Fruit fly (Drosophila melanogaster) whole organism, wandering third instar larva: ENCODE results near the gene Esp.
A peak's percentile ranks its signal among the peaks of the same experiment; 100 is the strongest.

Experiments
- Abd-B ChIP-seq: fragments of >200 bp; optimal IDR thresholded peaks from 2 replicates; lab custom pipeline; 2017; ENCODE audit warnings: missing biosample characterization, missing genetic modification characterization
- CG32264 ChIP-seq: fragments of 200-800 bp; sonication (Bioruptor generic); optimal IDR thresholded peaks from 2 replicates; lab custom pipeline; 2016; ENCODE audit warnings: missing biosample characterization, missing genetic modification characterization
- CG9705 ChIP-seq: fragments of 200-800 bp; sonication (Bioruptor generic); optimal IDR thresholded peaks from 2 replicates; lab custom pipeline; 2018; ENCODE audit warnings: missing biosample characterization, mild to moderate bottlenecking, missing genetic modification characterization
- CrebA ChIP-seq: fragments of 200-800 bp; sonication (Bioruptor generic); optimal IDR thresholded peaks from 2 replicates; lab custom pipeline; 2016; ENCODE audit warnings: missing biosample characterization, mild to moderate bottlenecking, missing genetic modification characterization, borderline replicate concordance
- Dfd ChIP-seq: fragments of >200 bp; optimal IDR thresholded peaks from 2 replicates; lab custom pipeline; 2017; ENCODE audit warnings: missing biosample characterization, missing genetic modification characterization
- Dif ChIP-seq: fragments of 200-275, 200-300 bp; sonication (Bioruptor generic); optimal IDR thresholded peaks from 2 replicates; lab custom pipeline; 2018; ENCODE audit warnings: missing biosample characterization, missing genetic modification characterization; ENCODE audit not compliant: partially characterized antibody
- HLH106 ChIP-seq: fragments of 200-800 bp; optimal IDR thresholded peaks from 3 replicates; lab custom pipeline; 2019; ENCODE audit warnings: missing biosample characterization, mild to moderate bottlenecking, missing genetic modification characterization, moderate library complexity
- Hnf4 ChIP-seq: fragments of 200-800 bp; sonication (Bioruptor generic); optimal IDR thresholded peaks from 2 replicates; lab custom pipeline; 2016; ENCODE audit warnings: missing biosample characterization, mild to moderate bottlenecking, missing genetic modification characterization
- Hr83 ChIP-seq: fragments of 200-300 bp; sonication (Bioruptor generic); optimal IDR thresholded peaks from 2 replicates; lab custom pipeline; 2016; ENCODE audit warnings: missing biosample characterization, mild to moderate bottlenecking, missing genetic modification characterization, moderate library complexity; ENCODE audit not compliant: poor library complexity, severe bottlenecking
- Jra ChIP-seq: sonication (Bioruptor generic); optimal IDR thresholded peaks from 2 replicates; lab custom pipeline; 2016; ENCODE audit warnings: missing biosample characterization, missing genetic modification characterization
- Mio ChIP-seq: sonication (Bioruptor generic); optimal IDR thresholded peaks from 2 replicates; lab custom pipeline; 2016; ENCODE audit warnings: missing biosample characterization, missing genetic modification characterization
- Myc ChIP-seq: fragments of >200 bp; optimal IDR thresholded peaks from 2 replicates; lab custom pipeline; 2017
- N ChIP-seq: fragments of >200 bp; optimal IDR thresholded peaks from 2 replicates; lab custom pipeline; 2018; ENCODE audit warnings: missing biosample characterization, missing external identifiers, missing genetic modification characterization
- OdsH ChIP-seq: fragments of 200-800 bp; sonication (Bioruptor generic); optimal IDR thresholded peaks from 2 replicates; lab custom pipeline; 2016; ENCODE audit warnings: missing biosample characterization, mild to moderate bottlenecking, missing genetic modification characterization
- Rel ChIP-seq, 2 experiments: fragments of 200-800 bp; sonication (Bioruptor generic) in 1 of 2; optimal IDR thresholded peaks; 2 replicates in 1 of 2; 3 replicates in 1 of 2; lab custom pipeline; 2016 to 2019; ENCODE audit warnings: mild to moderate bottlenecking in 2 of 2, missing biosample characterization in 2 of 2, missing genetic modification characterization in 2 of 2, moderate library complexity in 1 of 2
- Sp1 ChIP-seq: fragments of 200-800 bp; sonication (Bioruptor generic); optimal IDR thresholded peaks from 3 replicates; lab custom pipeline; 2019; ENCODE audit warnings: missing biosample characterization, mild to moderate bottlenecking, missing genetic modification characterization, moderate library complexity
- Vsx2 ChIP-seq: fragments of 200-300, 225-300 bp; sonication (Bioruptor generic); optimal IDR thresholded peaks from 2 replicates; lab custom pipeline; 2018; ENCODE audit warnings: missing biosample characterization, missing genetic modification characterization; ENCODE audit not compliant: partially characterized antibody
- br ChIP-seq: fragments of 200-800 bp; sonication (Bioruptor generic); optimal IDR thresholded peaks from 2 replicates; lab custom pipeline; 2016; ENCODE audit warnings: missing biosample characterization, missing genetic modification characterization
- brk ChIP-seq: fragments of 200-800 bp; sonication (Bioruptor generic); optimal IDR thresholded peaks from 2 replicates; lab custom pipeline; 2016; ENCODE audit warnings: missing biosample characterization, mild to moderate bottlenecking, missing genetic modification characterization
- dl ChIP-seq, 2 experiments: fragments of 175-275, 200-275 bp in 1 of 2; fragments of 200-275 bp in 1 of 2; sonication (Bioruptor generic); optimal IDR thresholded peaks; lab custom pipeline; 2018; ENCODE audit warnings: mild to moderate bottlenecking in 2 of 2, missing biosample characterization in 2 of 2, missing genetic modification characterization in 2 of 2, moderate library complexity in 2 of 2; ENCODE audit not compliant: partially characterized antibody in 2 of 2, insufficient read depth in 1 of 2
- dmrt93B ChIP-seq: fragments of 200-800 bp; sonication (Bioruptor generic); optimal IDR thresholded peaks from 2 replicates; lab custom pipeline; 2018; ENCODE audit warnings: missing biosample characterization, mild to moderate bottlenecking, missing genetic modification characterization
- dsf ChIP-seq: sonication (Bioruptor generic); optimal IDR thresholded peaks from 2 replicates; lab custom pipeline; 2016; ENCODE audit warnings: missing biosample characterization, missing genetic modification characterization, borderline replicate concordance
- ey ChIP-seq: fragments of 200-800 bp; sonication (Bioruptor generic); optimal IDR thresholded peaks from 2 replicates; lab custom pipeline; 2016; ENCODE audit warnings: missing biosample characterization, missing genetic modification characterization
- foxo ChIP-seq, 2 experiments: fragments of 200-800 bp; sonication (Bioruptor generic); optimal IDR thresholded peaks; 2 replicates in 1 of 2; 3 replicates in 1 of 2; lab custom pipeline; 2016 to 2017; ENCODE audit warnings: missing biosample characterization in 2 of 2, missing genetic modification characterization in 2 of 2
- fru ChIP-seq: fragments of 200-800 bp; sonication (Bioruptor generic); optimal IDR thresholded peaks from 3 replicates; lab custom pipeline; 2016; ENCODE audit warnings: missing biosample characterization, mild to moderate bottlenecking, missing genetic modification characterization
- h ChIP-seq: fragments of 200-800 bp; sonication (Bioruptor generic); optimal IDR thresholded peaks from 3 replicates; lab custom pipeline; 2016; ENCODE audit warnings: missing biosample characterization, mild to moderate bottlenecking, missing genetic modification characterization
- lola ChIP-seq: fragments of >200 bp; optimal IDR thresholded peaks from 2 replicates; lab custom pipeline; 2017; ENCODE audit warnings: missing biosample characterization, missing genetic modification characterization
- pan ChIP-seq: fragments of >200 bp; optimal IDR thresholded peaks from 2 replicates; lab custom pipeline; 2017
- psq ChIP-seq: fragments of 200-800 bp; sonication (Bioruptor generic); optimal IDR thresholded peaks from 3 replicates; lab custom pipeline; 2017; ENCODE audit warnings: missing biosample characterization, mild to moderate bottlenecking, missing genetic modification characterization, moderate library complexity
- rgr ChIP-seq: fragments of 200-800 bp; sonication (Bioruptor generic); optimal IDR thresholded peaks from 3 replicates; lab custom pipeline; 2016; ENCODE audit warnings: missing biosample characterization, mild to moderate bottlenecking, missing genetic modification characterization
- sage ChIP-seq: fragments of 200-800 bp; sonication (Bioruptor generic); optimal IDR thresholded peaks from 2 replicates; lab custom pipeline; 2016; ENCODE audit warnings: missing biosample characterization, mild to moderate bottlenecking, missing genetic modification characterization
- sv ChIP-seq: fragments of 200-800 bp; sonication (Bioruptor generic); optimal IDR thresholded peaks from 3 replicates; lab custom pipeline; 2016; ENCODE audit warnings: missing biosample characterization, missing genetic modification characterization
- tai ChIP-seq: sonication (Bioruptor generic); optimal IDR thresholded peaks from 2 replicates; lab custom pipeline; 2016; ENCODE audit warnings: missing biosample characterization, missing genetic modification characterization
- usp ChIP-seq: fragments of >200 bp; optimal IDR thresholded peaks from 2 replicates; lab custom pipeline; 2017; ENCODE audit warnings: missing biosample characterization, missing genetic modification characterization
- woc ChIP-seq: sonication (Bioruptor generic); optimal IDR thresholded peaks from 2 replicates; lab custom pipeline; 2016; ENCODE audit warnings: missing biosample characterization, mild to moderate bottlenecking, missing genetic modification characterization

Esp gene

dm6 chr3R:24890919-24891318 is 49.2 kb downstream of the Esp start:
- TF ChIP-seq Myc = no peak
- TF ChIP-seq woc (GFP tag; lab: Kevin White, UChicago) = no peak
- TF ChIP-seq Jra (GFP tag; lab: Kevin White, UChicago) = no peak
- TF ChIP-seq ey = no peak
- TF ChIP-seq Hr83 (GFP tag; lab: Kevin White, UChicago) = no peak
- no peak for TF ChIP-seq dl (GFP tag; optimal IDR thresholded peaks at IDR 0.05; lab: Kevin White, UChicago; ENCODE audit: insufficient read depth in 1 of 2, partially characterized antibody in 2 of 2)
- TF ChIP-seq sage (GFP tag; lab: Kevin White, UChicago) = no peak
- no peak for TF ChIP-seq tai (GFP tag; lab: Kevin White, UChicago)
- TF ChIP-seq Hnf4 (GFP tag; lab: Kevin White, UChicago) = no peak
- no peak for TF ChIP-seq CG9705
- TF ChIP-seq CG32264 = no peak
- TF ChIP-seq Mio = no peak
- no peak for TF ChIP-seq HLH106 (tag; lab: Kevin White, UChicago)
- no peak for TF ChIP-seq lola
- TF ChIP-seq N (GFP tag; lab: Kevin White, UChicago) = no peak
- TF ChIP-seq Dif (GFP tag; lab: Kevin White, UChicago) = no peak
- TF ChIP-seq Dfd (GFP tag; lab: Kevin White, UChicago) = no peak
- no peak for TF ChIP-seq brk

- TF ChIP-seq br (GFP tag; lab: Kevin White, UChicago) (peak; percentile 11), HLH106 (tag; lab: Kevin White, UChicago) (peak; percentile 91), woc (GFP tag; lab: Kevin White, UChicago) (peak; percentile 37), foxo (GFP tag; optimal IDR thresholded peaks at IDR 0.05; lab: Kevin White, UChicago) (peak in 1 of 2 experiments; percentile 88), CG9705 (peak; percentile 43), rgr (peak; percentile 77), Rel (GFP tag; optimal IDR thresholded peaks at IDR 0.05; lab: Kevin White, UChicago) (peak; percentile 48), Rel (tag; optimal IDR thresholded peaks at IDR 0.05; lab: Kevin White, UChicago) (peak; percentile 39), dmrt93B (peak; percentile 66), sage (GFP tag; lab: Kevin White, UChicago) (peak; percentile 2), lola (no peak), Sp1 (GFP tag; lab: Kevin White, UChicago) (peak; percentile 94), fru (GFP tag; lab: Kevin White, UChicago) (peak; percentile 82), CrebA (GFP tag; lab: Kevin White, UChicago) (peak; percentile 9), Hnf4 (GFP tag; lab: Kevin White, UChicago) (no peak), sv (GFP tag; lab: Kevin White, UChicago) (peak; percentile 44), Abd-B (GFP tag; lab: Kevin White, UChicago) (no peak), usp (GFP tag; lab: Kevin White, UChicago) (no peak), Dfd (GFP tag; lab: Kevin White, UChicago) (no peak), pan (lab: Kevin White, UChicago) (no peak), Vsx2 (GFP tag; lab: Kevin White, UChicago) (peak; percentile 0), OdsH (GFP tag; lab: Kevin White, UChicago) (peak; percentile 89), psq (peak; percentile 87), h (GFP tag; lab: Kevin White, UChicago) (peak; percentile 73), dsf (peak; percentile 16), ey (peak; percentile 35), brk (no peak), CG32264 (no peak), Jra (GFP tag; lab: Kevin White, UChicago) (peak; percentile 14), Mio (no peak)
Observed at dm6 chr3R:24893320-24893955, 51.7 kb downstream of the Esp start.
